Fruit fly (Drosophila melanogaster) whole organism: ENCODE measurements around the gene Pex2.

Source experiments
- Dll ChIP-seq: fragments of >200 bp; optimal IDR thresholded peaks from 2 replicates; lab custom pipeline; 2017
- psq ChIP-seq: fragments of >200 bp; optimal IDR thresholded peaks from 2 replicates; lab custom pipeline; 2017
- usp ChIP-seq: fragments of >200 bp; optimal IDR thresholded peaks from 2 replicates; lab custom pipeline; 2017; ENCODE audit warnings: missing biosample characterization, missing genetic modification characterization, mixed read lengths

- TF ChIP-seq psq (lab: Kevin White, UChicago) (no peak), Dll (lab: Kevin White, UChicago) (no peak), usp (GFP tag; lab: Kevin White, UChicago) (no peak)
These were observed 49.3 kb upstream of the Pex2 start, which contains the start of gene cert for dm6 chr3L:8289336-8290258.
